Fruit fly (Drosophila melanogaster) whole organism, embryonic: ENCODE data around the gene CG6168.

ENCODE experiments used
- CG18619 ChIP-seq: fragments of 200-800 bp; sonication (Bioruptor generic); optimal IDR thresholded peaks from 3 replicates; lab custom pipeline; 2017; ENCODE audit warnings: missing biosample characterization, mild to moderate bottlenecking, missing genetic modification characterization
- Dip3 ChIP-seq: fragments of 200-800 bp; sonication (Bioruptor generic); optimal IDR thresholded peaks from 3 replicates; lab custom pipeline; 2016; ENCODE audit warnings: missing biosample characterization, missing genetic modification characterization
- Hr78 ChIP-seq, 2 experiments: fragments of 200-800 bp in 1 of 2; fragments of >200 bp in 1 of 2; sonication (Bioruptor generic) in 1 of 2; optimal IDR thresholded peaks; 2 replicates each; lab custom pipeline; 2017 to 2019; ENCODE audit warnings: missing biosample characterization in 2 of 2, missing genetic modification characterization in 2 of 2, mild to moderate bottlenecking in 1 of 2, moderate library complexity in 1 of 2
- otp ChIP-seq: fragments of 200-800 bp; sonication (Bioruptor generic); IDR thresholded peaks from 3 replicates; pipeline ENCODE4, ENCODE4 v1.3.6; 2022; ENCODE audit warnings: missing biosample characterization, missing genetic modification characterization
- ro ChIP-seq: fragments of 200-800 bp; sonication (Bioruptor generic); IDR thresholded peaks from 2 replicates; pipeline ENCODE4 v1.3.6; 2022; ENCODE audit warnings: missing biosample characterization, missing genetic modification characterization

- no peak for TF ChIP-seq ro (GFP tag; lab: Robert Waterston, UW)
- no peak for TF ChIP-seq CG18619
- no peak for TF ChIP-seq Hr78 (GFP tag; optimal IDR thresholded peaks at IDR 0.05; lab: Kevin White, UChicago)
- no peak for TF ChIP-seq Dip3 (GFP tag; lab: Kevin White, UChicago)
- no peak for TF ChIP-seq otp (GFP tag; lab: Robert Waterston, UW)
These were observed 43.4 kb upstream of the CG6168 start, which contains the start of gene CG6163 for dm6 chr3L:11364835-11365431.
